Fruit fly (Drosophila melanogaster) whole organism: ENCODE measurements around the gene CG5191.

ENCODE experiments used
- CG8478 ChIP-seq: fragments of >200 bp; optimal IDR thresholded peaks from 2 replicates; lab custom pipeline; 2018; ENCODE audit warnings: inconsistent platforms
- Dll ChIP-seq: fragments of >200 bp; optimal IDR thresholded peaks from 2 replicates; lab custom pipeline; 2017
- pan ChIP-seq: fragments of >200 bp; optimal IDR thresholded peaks from 2 replicates; lab custom pipeline; 2017
- psq ChIP-seq: fragments of >200 bp; optimal IDR thresholded peaks from 2 replicates; lab custom pipeline; 2017
- usp ChIP-seq: fragments of >200 bp; optimal IDR thresholded peaks from 2 replicates; lab custom pipeline; 2017; ENCODE audit warnings: missing biosample characterization, missing genetic modification characterization, mixed read lengths

DNA sequence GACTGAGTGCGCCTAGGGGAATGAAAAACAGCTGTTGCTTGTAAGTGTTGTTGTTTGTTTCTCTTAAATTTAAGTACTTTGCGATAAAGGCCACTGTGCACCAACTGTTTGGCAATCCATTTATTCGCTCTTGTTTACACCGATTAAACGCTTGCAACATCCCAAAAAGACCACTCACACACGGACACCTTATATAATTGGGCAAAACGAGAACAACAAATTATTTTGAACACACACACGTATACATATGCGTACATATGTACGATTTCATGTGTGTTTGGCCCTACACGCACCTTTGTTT lies 3.6 kb upstream of the CG5191 start:
- TF ChIP-seq CG8478 (lab: Kevin White, UChicago): no peak
- no peak for TF ChIP-seq pan
- no peak for TF ChIP-seq psq (lab: Kevin White, UChicago)
- TF ChIP-seq Dll (lab: Kevin White, UChicago): no peak
- TF ChIP-seq usp (GFP tag; lab: Kevin White, UChicago): no peak
